Worm (Caenorhabditis elegans) whole organism, late embryonic: ENCODE results near the gene C10C6.7.

ENCODE experiments used
- T23F11.4 ChIP-seq: fragments of 200-800 bp; sonication (Bioruptor generic); optimal IDR thresholded peaks from 2 replicates; lab custom pipeline; 2018; ENCODE audit warnings: mild to moderate bottlenecking, missing genetic modification characterization, missing compliant biosample characterization
- ahr-1 ChIP-seq: sonication (generic microtip); optimal IDR thresholded peaks from 2 replicates; lab custom pipeline; 2016; ENCODE audit warnings: missing genetic modification characterization, missing compliant biosample characterization
- ceh-14 ChIP-seq: sonication (generic microtip); optimal IDR thresholded peaks from 2 replicates; lab custom pipeline; 2016; ENCODE audit warnings: missing genotype, missing genetic modification characterization, missing compliant biosample characterization
- ceh-19 ChIP-seq: fragments of 200-800 bp; sonication (Bioruptor generic); optimal IDR thresholded peaks from 2 replicates; lab custom pipeline; 2018; ENCODE audit warnings: mild to moderate bottlenecking, missing genetic modification characterization, missing compliant biosample characterization
- ceh-22 ChIP-seq: sonication (generic microtip); optimal IDR thresholded peaks from 2 replicates; lab custom pipeline; 2017; ENCODE audit warnings: missing biosample characterization, missing genetic modification characterization
- ceh-30 ChIP-seq: fragments of 150-350 bp; optimal IDR thresholded peaks from 2 replicates; lab custom pipeline; 2014; ENCODE audit warnings: missing biosample characterization, missing genetic modification characterization
- fkh-10 ChIP-seq: fragments of 150-350 bp; optimal IDR thresholded peaks from 2 replicates; lab custom pipeline; 2014; ENCODE audit warnings: missing biosample characterization, missing genetic modification reagents, missing genetic modification characterization
- nfya-1 ChIP-seq: sonication (generic microtip); optimal IDR thresholded peaks from 2 replicates; lab custom pipeline; 2017; ENCODE audit warnings: missing genetic modification characterization, mild to moderate bottlenecking, missing compliant biosample characterization, antibody characterized with exemption, moderate library complexity
- pha-4 ChIP-seq: fragments of 150-350 bp; optimal IDR thresholded peaks from 2 replicates; lab custom pipeline; 2018; ENCODE audit warnings: missing biosample characterization, missing genetic modification reagents, missing genetic modification characterization
- pqm-1 ChIP-seq: sonication (generic microtip); optimal IDR thresholded peaks from 2 replicates; lab custom pipeline; 2016; ENCODE audit warnings: missing genetic modification characterization, missing compliant biosample characterization
- ref-2 ChIP-seq: sonication (generic microtip); optimal IDR thresholded peaks from 2 replicates; lab custom pipeline; 2016; ENCODE audit warnings: missing genetic modification characterization, missing compliant biosample characterization
- tbx-2 ChIP-seq: sonication (generic microtip); optimal IDR thresholded peaks from 2 replicates; lab custom pipeline; 2016; ENCODE audit warnings: missing genetic modification characterization, missing compliant biosample characterization
- unc-42 ChIP-seq: sonication (generic microtip); optimal IDR thresholded peaks from 2 replicates; lab custom pipeline; 2016; ENCODE audit warnings: missing genotype, missing genetic modification characterization, missing compliant biosample characterization
- unc-86 ChIP-seq: sonication (generic microtip); optimal IDR thresholded peaks from 2 replicates; lab custom pipeline; 2016; ENCODE audit warnings: missing genetic modification characterization, missing compliant biosample characterization

DNA sequence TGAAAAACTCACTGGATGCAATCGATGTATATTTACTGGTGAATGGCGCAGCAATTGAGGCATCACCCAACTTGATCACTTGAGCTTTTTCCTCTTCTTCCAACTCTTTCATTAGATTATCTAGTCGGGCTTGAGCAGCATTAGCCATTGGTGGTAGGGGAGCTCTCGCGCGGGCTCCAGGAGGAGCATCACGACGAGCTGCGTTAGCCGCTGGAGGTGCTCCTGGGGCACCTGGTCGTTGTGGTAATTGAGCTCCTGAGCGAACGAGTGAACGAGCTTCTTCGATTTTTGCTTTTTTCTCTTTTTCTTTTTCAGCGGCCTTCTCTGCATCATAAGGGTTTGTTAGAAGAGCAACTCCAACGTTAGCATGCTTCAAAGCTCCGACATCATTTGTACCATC lies 7.8 kb upstream of the C10C6.7 start:
- TF ChIP-seq ceh-14 (no peak), ceh-22 (tag; lab: Kevin White, UChicago) (no peak), pha-4 (tag; lab: Kevin White, UChicago) (no peak), tbx-2 (tag; lab: Kevin White, UChicago) (no peak), nfya-1 (tag; lab: Kevin White, UChicago) (no peak), unc-86 (tag; lab: Kevin White, UChicago) (no peak), T23F11.4 (GFP tag; lab: Kevin White, UChicago) (no peak), pqm-1 (tag; lab: Kevin White, UChicago) (no peak), unc-42 (tag; lab: Kevin White, UChicago) (no peak), ceh-19 (GFP tag; lab: Kevin White, UChicago) (no peak), fkh-10 (GFP tag; lab: Kevin White, UChicago) (no peak), ceh-30 (no peak), ahr-1 (tag; lab: Kevin White, UChicago) (no peak), ref-2 (tag; lab: Kevin White, UChicago) (no peak)
